Worm (Caenorhabditis elegans) whole organism, L2 larva: ENCODE measurements around the gene K12H6.10.

Experiments
- lin-39 ChIP-seq: fragments of 150-350 bp; optimal IDR thresholded peaks from 2 replicates; lab custom pipeline; 2014; ENCODE audit warnings: missing biosample characterization, missing genetic modification reagents, missing genetic modification characterization
- skn-1 ChIP-seq: sonication (generic microtip); optimal IDR thresholded peaks from 2 replicates; lab custom pipeline; 2017; ENCODE audit warnings: missing biosample characterization, missing genetic modification characterization

ce11 chrII:2832098-2832497 is 9.4 kb downstream of the K12H6.10 start:
- TF ChIP-seq lin-39 (tag; lab: Kevin White, UChicago) = no peak
- TF ChIP-seq skn-1 = no peak
